Worm (Caenorhabditis elegans) whole organism, L2 larva: Measurements from ENCODE around the gene R11D1.3.

Source experiments
- C34F6.9 ChIP-seq: fragments of 150-350 bp; optimal IDR thresholded peaks from 2 replicates; lab custom pipeline; 2014; ENCODE audit warnings: missing biosample characterization, missing genetic modification characterization
- F13H6.1 ChIP-seq: sonication (generic microtip); optimal IDR thresholded peaks from 2 replicates; lab custom pipeline; 2016; ENCODE audit warnings: missing genetic modification characterization, missing compliant biosample characterization
- R02D3.7 ChIP-seq: fragments of 150-350 bp; optimal IDR thresholded peaks from 2 replicates; lab custom pipeline; 2014; ENCODE audit warnings: missing biosample characterization, missing genetic modification characterization
- ZK546.5 ChIP-seq: sonication (generic microtip); optimal IDR thresholded peaks from 2 replicates; lab custom pipeline; 2017; ENCODE audit warnings: missing biosample characterization, missing genetic modification characterization
- aly-2 ChIP-seq: fragments of 150-350 bp; optimal IDR thresholded peaks from 2 replicates; lab custom pipeline; 2014; ENCODE audit warnings: missing biosample characterization, missing genetic modification characterization
- ceh-82 ChIP-seq: fragments of 150-350 bp; optimal IDR thresholded peaks from 2 replicates; lab custom pipeline; 2014; ENCODE audit warnings: missing biosample characterization, missing genetic modification characterization
- crh-2 ChIP-seq: sonication (generic microtip); optimal IDR thresholded peaks from 2 replicates; lab custom pipeline; 2017; ENCODE audit warnings: missing biosample characterization, missing genetic modification characterization
- egl-27 ChIP-seq: sonication (generic microtip); optimal IDR thresholded peaks from 3 replicates; lab custom pipeline; 2017; ENCODE audit warnings: missing biosample characterization, missing genetic modification reagents, missing genetic modification characterization
- elt-3 ChIP-seq: sonication (generic microtip); optimal IDR thresholded peaks from 2 replicates; lab custom pipeline; 2017; ENCODE audit warnings: missing biosample characterization, missing genetic modification characterization
- fos-1 ChIP-seq: fragments of 150-350 bp; optimal IDR thresholded peaks from 2 replicates; lab custom pipeline; 2014; ENCODE audit warnings: missing biosample characterization, missing genetic modification characterization
- gmeb-1 ChIP-seq: fragments of 150-350 bp; optimal IDR thresholded peaks from 2 replicates; lab custom pipeline; 2014; ENCODE audit warnings: missing biosample characterization, missing genetic modification characterization
- lin-13 ChIP-seq: fragments of 150-350 bp; optimal IDR thresholded peaks from 2 replicates; lab custom pipeline; 2014; ENCODE audit warnings: missing biosample characterization, missing genetic modification reagents, missing genetic modification characterization
- lsy-2 ChIP-seq, 2 experiments: fragments of 150-350 bp in 1 of 2; sonication (generic microtip) in 1 of 2; optimal IDR thresholded peaks; 2 replicates each; lab custom pipeline; 2014 to 2017; ENCODE audit warnings: missing biosample characterization in 2 of 2, missing genetic modification characterization in 2 of 2
- mab-5 ChIP-seq: fragments of 150-350 bp; optimal IDR thresholded peaks from 2 replicates; lab custom pipeline; 2014; ENCODE audit warnings: missing biosample characterization, missing genetic modification characterization
- mbf-1 ChIP-seq: sonication (generic microtip); optimal IDR thresholded peaks from 2 replicates; lab custom pipeline; 2017; ENCODE audit warnings: missing biosample characterization, missing genetic modification characterization
- mdl-1 ChIP-seq, 2 experiments: fragments of 150-350 bp in 1 of 2; sonication (generic microtip) in 1 of 2; optimal IDR thresholded peaks; 2 replicates each; lab custom pipeline; 2017; ENCODE audit warnings: missing biosample characterization in 2 of 2, missing genetic modification characterization in 2 of 2
- nhr-11 ChIP-seq: fragments of 150-350 bp; optimal IDR thresholded peaks from 2 replicates; lab custom pipeline; 2014; ENCODE audit warnings: missing biosample characterization, missing genetic modification characterization
- nhr-129 ChIP-seq: fragments of 150-350 bp; optimal IDR thresholded peaks from 2 replicates; lab custom pipeline; 2014; ENCODE audit warnings: missing biosample characterization, missing genetic modification characterization
- nhr-21 ChIP-seq: fragments of 150-350 bp; optimal IDR thresholded peaks from 2 replicates; lab custom pipeline; 2014; ENCODE audit warnings: missing biosample characterization, missing genetic modification characterization
- nhr-237 ChIP-seq: fragments of 150-350 bp; optimal IDR thresholded peaks from 2 replicates; lab custom pipeline; 2014; ENCODE audit warnings: missing biosample characterization, missing genetic modification characterization
- nhr-25 ChIP-seq: fragments of 150-350 bp; sonication (generic microtip); optimal IDR thresholded peaks from 3 replicates; lab custom pipeline; 2014; ENCODE audit warnings: missing biosample characterization, missing genetic modification characterization
- nhr-6 ChIP-seq: fragments of 150-350 bp; optimal IDR thresholded peaks from 2 replicates; lab custom pipeline; 2014; ENCODE audit warnings: missing biosample characterization, missing genetic modification characterization
- nhr-77 ChIP-seq: fragments of 150-350 bp; optimal IDR thresholded peaks from 2 replicates; lab custom pipeline; 2014; ENCODE audit warnings: missing biosample characterization, missing genetic modification characterization
- peb-1 ChIP-seq: fragments of 150-350 bp; optimal IDR thresholded peaks from 2 replicates; lab custom pipeline; 2014; ENCODE audit warnings: missing biosample characterization, missing genetic modification characterization
- sem-4 ChIP-seq: fragments of 150-350 bp; optimal IDR thresholded peaks from 2 replicates; lab custom pipeline; 2014; ENCODE audit warnings: missing biosample characterization, missing genetic modification reagents, missing genetic modification characterization
- skn-1 ChIP-seq: sonication (generic microtip); optimal IDR thresholded peaks from 2 replicates; lab custom pipeline; 2017; ENCODE audit warnings: missing biosample characterization, missing genetic modification characterization
- sma-3 ChIP-seq: sonication (generic microtip); optimal IDR thresholded peaks from 2 replicates; lab custom pipeline; 2016; ENCODE audit warnings: missing genetic modification reagents, missing genetic modification characterization, missing compliant biosample characterization
- snpc-4 ChIP-seq: fragments of 150-350 bp; optimal IDR thresholded peaks from 2 replicates; lab custom pipeline; 2014; ENCODE audit warnings: missing biosample characterization, missing genetic modification characterization
- unc-39 ChIP-seq: fragments of 150-350 bp; optimal IDR thresholded peaks from 2 replicates; lab custom pipeline; 2014; ENCODE audit warnings: missing biosample characterization, missing genetic modification characterization
- unc-55 ChIP-seq: fragments of 150-350 bp; sonication (generic microtip); optimal IDR thresholded peaks from 3 replicates; lab custom pipeline; 2014; ENCODE audit warnings: missing biosample characterization, missing genetic modification reagents, missing genetic modification characterization
- unc-62 ChIP-seq: fragments of 150-350 bp; optimal IDR thresholded peaks from 2 replicates; lab custom pipeline; 2014; ENCODE audit warnings: missing biosample characterization, missing genetic modification reagents, missing genetic modification characterization
- zag-1 ChIP-seq: fragments of 150-350 bp; optimal IDR thresholded peaks from 2 replicates; lab custom pipeline; 2014; ENCODE audit warnings: missing biosample characterization, missing genetic modification characterization
- ztf-11 ChIP-seq: sonication (generic microtip); optimal IDR thresholded peaks from 2 replicates; lab custom pipeline; 2017; ENCODE audit warnings: missing biosample characterization, missing genetic modification characterization
- ztf-4 ChIP-seq: fragments of 150-350 bp; optimal IDR thresholded peaks from 2 replicates; lab custom pipeline; 2014; ENCODE audit warnings: missing biosample characterization, missing genetic modification characterization

Gene R11D1.3

ce11 chrV:12714120-12714519, 2.2 kb upstream of the R11D1.3 start, which contains the start of gene R11D1.4:
Gene R11D1.4 (minus strand): TSS chrV:12714220.
- TF ChIP-seq unc-62 (GFP tag; lab: Kevin White, UChicago), result no peak
- TF ChIP-seq nhr-237 (tag; lab: Kevin White, UChicago), result no peak
- no peak for TF ChIP-seq nhr-77 (tag; lab: Kevin White, UChicago)
- no peak for TF ChIP-seq ztf-4 (tag; lab: Kevin White, UChicago)
- no peak for TF ChIP-seq nhr-6
- no peak for TF ChIP-seq C34F6.9 (tag; lab: Kevin White, UChicago)
- no peak for TF ChIP-seq F13H6.1 (tag; lab: Kevin White, UChicago)
- no peak for TF ChIP-seq unc-55 (GFP tag; lab: Kevin White, UChicago)
- no peak for TF ChIP-seq sma-3
- TF ChIP-seq skn-1 (tag; lab: Kevin White, UChicago), result no peak
- TF ChIP-seq sem-4, result no peak
- no peak for TF ChIP-seq elt-3 (tag; lab: Kevin White, UChicago)
- no peak for TF ChIP-seq nhr-25 (tag; lab: Kevin White, UChicago)

- TF ChIP-seq egl-27 (tag; lab: Kevin White, UChicago) (no peak), mbf-1 (tag; lab: Kevin White, UChicago) (no peak), R02D3.7 (tag; lab: Kevin White, UChicago) (no peak), nhr-25 (tag; lab: Kevin White, UChicago) (no peak), nhr-21 (tag; lab: Kevin White, UChicago) (no peak), lsy-2 (tag; optimal IDR thresholded peaks at IDR 0.05; lab: Kevin White, UChicago) (no peak)
Observed at ce11 chrV:12708305-12708704, 3.6 kb downstream of the R11D1.3 start, which contains the start of gene R11D1.2. Gene R11D1.2 (plus strand): TSS chrV:12708605.

- TF ChIP-seq snpc-4 (no peak), ceh-82 (tag; lab: Kevin White, UChicago) (no peak), peb-1 (tag; lab: Kevin White, UChicago) (no peak), skn-1 (tag; lab: Kevin White, UChicago) (no peak), unc-39 (tag; lab: Kevin White, UChicago) (no peak), ZK546.5 (no peak), ztf-4 (tag; lab: Kevin White, UChicago) (no peak), nhr-6 (no peak), elt-3 (tag; lab: Kevin White, UChicago) (no peak), mdl-1 (tag; optimal IDR thresholded peaks at IDR 0.05; lab: Kevin White, UChicago) (no peak), aly-2 (tag; lab: Kevin White, UChicago) (no peak), mab-5 (tag; lab: Kevin White, UChicago) (no peak), nhr-11 (no peak), crh-2 (tag; lab: Kevin White, UChicago) (no peak), ztf-11 (tag; lab: Kevin White, UChicago) (no peak), nhr-237 (tag; lab: Kevin White, UChicago) (no peak), lsy-2 (tag; optimal IDR thresholded peaks at IDR 0.05; lab: Kevin White, UChicago) (no peak), sem-4 (no peak), gmeb-1 (tag; lab: Kevin White, UChicago) (no peak), nhr-21 (tag; lab: Kevin White, UChicago) (no peak)
Observed at ce11 chrV:12706511-12706910, 5.4 kb downstream of the R11D1.3 start.

- TF ChIP-seq nhr-21 (tag; lab: Kevin White, UChicago) (no peak), lin-13 (no peak)
Observed at ce11 chrV:12704077-12704476, 7.8 kb downstream of the R11D1.3 start, which contains the start of gene R11D1.1. Gene R11D1.1 (plus strand): TSS chrV:12704377.

- TF ChIP-seq elt-3 (tag; lab: Kevin White, UChicago) (no peak), crh-2 (tag; lab: Kevin White, UChicago) (peak; percentile 47), zag-1 (tag; lab: Kevin White, UChicago) (peak; percentile 48)
- TF ChIP-seq, all 48 proteins: peak for 2
Observed at ce11 chrV:12701613-12702012, 10.3 kb downstream of the R11D1.3 start.

ce11 chrV:12697364-12697901, 14.5 kb downstream of the R11D1.3 start, which contains the start of gene istr-1:
Gene istr-1 (plus strand): TSS chrV:12697858.
- TF ChIP-seq R02D3.7 (tag; lab: Kevin White, UChicago) (no peak), ztf-11 (tag; lab: Kevin White, UChicago) (no peak), nhr-21 (tag; lab: Kevin White, UChicago) (no peak), sma-3 (no peak), nhr-129 (tag; lab: Kevin White, UChicago) (peak; percentile 33), skn-1 (tag; lab: Kevin White, UChicago) (peak; percentile 11), aly-2 (tag; lab: Kevin White, UChicago) (no peak), ztf-4 (tag; lab: Kevin White, UChicago) (no peak), unc-55 (GFP tag; lab: Kevin White, UChicago) (peak; percentile 34), fos-1 (tag; lab: Kevin White, UChicago) (peak; percentile 12), C34F6.9 (tag; lab: Kevin White, UChicago) (peak; percentile 66), elt-3 (tag; lab: Kevin White, UChicago) (no peak)
